Worm (Caenorhabditis elegans): Measurements from ENCODE around the gene F20B6.10.

Gene F20B6.10

ce11 chrX:4209131-4209530 is 7.9 kb downstream of the F20B6.10 start (continued):
- TF ChIP-seq egl-44 (GFP tag; IDR thresholded peaks at IDR 0.05), result peak; percentile 96
- TF ChIP-seq T07F8.4 (tag; optimal IDR thresholded peaks at IDR 0.05), result peak; percentile 95
- TF ChIP-seq madf-10 (tag; optimal IDR thresholded peaks at IDR 0.05), result peak; percentile 96
- no peak for TF ChIP-seq mel-28 (tag; optimal IDR thresholded peaks at IDR 0.05; ENCODE audit: borderline replicate concordance)
- TF ChIP-seq unc-130 (GFP tag; optimal IDR thresholded peaks at IDR 0.05), result peak; percentile 0
- peak; percentile 99 for TF ChIP-seq dox-1 (GFP tag; IDR thresholded peaks at IDR 0.05)
- no peak for TF ChIP-seq dpl-1 (GFP tag; optimal IDR thresholded peaks at IDR 0.05)
- TF ChIP-seq somi-1 (GFP tag; optimal IDR thresholded peaks at IDR 0.05), result peak; percentile 96
- no peak for TF ChIP-seq mes-4 (tag; optimal IDR thresholded peaks at IDR 0.05)
- TF ChIP-seq ztf-28 (GFP tag; IDR thresholded peaks at IDR 0.05), result no peak
- no peak for TF ChIP-seq attf-6 (GFP tag; IDR thresholded peaks at IDR 0.05)
- peak; percentile 96 for TF ChIP-seq ztf-6 (GFP tag; IDR thresholded peaks at IDR 0.05)
- 0 out of 2 replicates have a peak, but pooled peaks have one; percentile 28 for TF ChIP-seq nfya-2 (GFP tag; IDR thresholded peaks at IDR 0.05)
- peak; percentile 96 for TF ChIP-seq F52B5.7 (tag; optimal IDR thresholded peaks at IDR 0.05)
- peak; percentile 98 for TF ChIP-seq ZK185.1 (tag; optimal IDR thresholded peaks at IDR 0.05; ENCODE audit: poor library complexity, severe bottlenecking)
- TF ChIP-seq F33H1.4 (GFP tag; IDR thresholded peaks at IDR 0.05), result peak; percentile 36; the same call in 1 of the 2 replicates
- peak; percentile 57 for TF ChIP-seq ceh-79 (tag; optimal IDR thresholded peaks at IDR 0.05)
- peak; percentile 96 for TF ChIP-seq dpff-1 (tag; optimal IDR thresholded peaks at IDR 0.05)
- TF ChIP-seq F37B4.10 (GFP tag; IDR thresholded peaks at IDR 0.05), result peak; percentile 97
- peak; percentile 54 for TF ChIP-seq attf-5 (GFP tag; optimal IDR thresholded peaks at IDR 0.05)
- TF ChIP-seq ccch-3 (GFP tag; optimal IDR thresholded peaks at IDR 0.05), result peak; percentile 87
- TF ChIP-seq rpc-1 (optimal IDR thresholded peaks at IDR 0.05), result peak; percentile 14
- no peak for TF ChIP-seq rpc-1 (tag; optimal IDR thresholded peaks at IDR 0.05)
- TF ChIP-seq nfyb-1 (GFP tag; IDR thresholded peaks at IDR 0.05), result peak; percentile 98
- peak; percentile 71 for TF ChIP-seq snpc-4 (GFP tag; optimal IDR thresholded peaks at IDR 0.05)
- peak; percentile 81 to 89 (median 86) for TF ChIP-seq snpc-4 (tag; optimal IDR thresholded peaks at IDR 0.05)
- peak; percentile 81 for TF ChIP-seq cebp-1 (GFP tag; IDR thresholded peaks at IDR 0.05)
- peak; percentile 98 for TF ChIP-seq cebp-1 (tag; optimal IDR thresholded peaks at IDR 0.05)
- peak; percentile 71 for TF ChIP-seq zim-3 (tag; optimal IDR thresholded peaks at IDR 0.05)
- TF ChIP-seq lsy-27 (tag; optimal IDR thresholded peaks at IDR 0.05; ENCODE audit: borderline replicate concordance, insufficient read depth), result peak; percentile 34
- peak; percentile 98 for TF ChIP-seq repo-1 (tag; optimal IDR thresholded peaks at IDR 0.05)
- TF ChIP-seq ztf-26 (tag; optimal IDR thresholded peaks at IDR 0.05), result peak; percentile 100
- TF ChIP-seq unc-62 (GFP tag; optimal IDR thresholded peaks at IDR 0.05), result peak; percentile 39
- TF ChIP-seq ceh-40 (GFP tag; IDR thresholded peaks at IDR 0.05), result peak; percentile 80; the same call in 1 of the 2 replicates
- no peak for TF ChIP-seq lsl-1 (GFP tag; optimal IDR thresholded peaks at IDR 0.05)
- TF ChIP-seq ztf-18 (tag; optimal IDR thresholded peaks at IDR 0.05), result peak; percentile 68
- peak; percentile 97 for TF ChIP-seq F23B12.7 (tag; optimal IDR thresholded peaks at IDR 0.05; ENCODE audit: insufficient read depth)
- TF ChIP-seq lin-54 (GFP tag; optimal IDR thresholded peaks at IDR 0.05), result peak; percentile 91
- peak; percentile 10 to 26 for TF ChIP-seq rec-8 (tag; optimal IDR thresholded peaks at IDR 0.05)
- TF ChIP-seq nfya-1 (tag; optimal IDR thresholded peaks at IDR 0.05; ENCODE audit: borderline replicate concordance, insufficient read depth), result no peak
- peak; percentile 90 for TF ChIP-seq nhr-80 (tag; optimal IDR thresholded peaks at IDR 0.05)
- TF ChIP-seq efl-1 (GFP tag; optimal IDR thresholded peaks at IDR 0.05), result no peak
- 0 out of 2 replicates have a peak, but pooled peaks have one; percentile 83 for TF ChIP-seq bed-1 (GFP tag; IDR thresholded peaks at IDR 0.05)
- TF ChIP-seq C06A6.2 (GFP tag; conservative IDR thresholded peaks at IDR 0.05), result peak; percentile 98
- TF ChIP-seq egrh-3 (GFP tag; IDR thresholded peaks at IDR 0.05), result no peak
- TF ChIP-seq K12H6.12 (tag; optimal IDR thresholded peaks at IDR 0.05), result peak; percentile 98
- no peak for TF ChIP-seq madf-8 (GFP tag; conservative IDR thresholded peaks at IDR 0.05)
- no peak for TF ChIP-seq ceh-58 (GFP tag; IDR thresholded peaks at IDR 0.05)
- peak; percentile 68 for TF ChIP-seq F57C9.4 (tag; optimal IDR thresholded peaks at IDR 0.05)
